Fruit fly (Drosophila melanogaster) Kc167 (cell line): ENCODE measurements around the gene CG46513.
"Not testable (repeated sequence)": the region's sequence is repeated elsewhere in the genome, so short reads cannot be mapped to it uniquely, and the experiment has no call there.

ENCODE experiments used
- Myc ChIP-seq: fragments of >200 bp; optimal IDR thresholded peaks from 2 replicates; lab custom pipeline; 2017; ENCODE audit warnings: missing external identifiers
- Sin3A ChIP-seq: fragments of >200 bp; optimal IDR thresholded peaks from 2 replicates; lab custom pipeline; 2018; ENCODE audit warnings: missing external identifiers
- h ChIP-seq: fragments of >200 bp; optimal IDR thresholded peaks from 3 replicates; lab custom pipeline; 2018; ENCODE audit warnings: missing external identifiers
- insv ChIP-seq: fragments of >200 bp; optimal IDR thresholded peaks from 3 replicates; lab custom pipeline; 2018; ENCODE audit warnings: missing external identifiers
- psq ChIP-seq: fragments of >200 bp; optimal IDR thresholded peaks from 2 replicates; lab custom pipeline; 2017; ENCODE audit warnings: missing external identifiers
- ttk ChIP-seq: sonication (Bioruptor generic); optimal IDR thresholded peaks from 2 replicates; lab custom pipeline; 2017; ENCODE audit warnings: missing external identifiers

Gene CG46513

dm6 chrX:22212028-22212427 is 20.0 kb downstream of the CG46513 start, which contains the start of gene CG46516:
Gene CG46516 (plus strand): TSS chrX:22212328.
- TF ChIP-seq ttk, h, Sin3A (lab: Kevin White, UChicago): not testable (repeated sequence)

- not testable (repeated sequence) for TF ChIP-seq Myc, insv, Sin3A (lab: Kevin White, UChicago)
These were observed 25.0 kb downstream of the CG46513 start, which contains the start of gene CG46517 for dm6 chrX:22217079-22217478. Gene CG46517 (plus strand): TSS chrX:22217379.

dm6 chrX:22226273-22226672 is 34.2 kb downstream of the CG46513 start, which contains the start of gene CG46518:
Gene CG46518 (plus strand): TSS chrX:22226573.
- TF ChIP-seq insv, psq, ttk (lab: Kevin White, UChicago): not testable (repeated sequence)

- TF ChIP-seq ttk, psq, insv (lab: Kevin White, UChicago): not testable (repeated sequence)
These were observed 39.2 kb downstream of the CG46513 start, which contains the start of gene CG46519 for dm6 chrX:22231270-22231669. Gene CG46519 (plus strand): TSS chrX:22231570.

- TF ChIP-seq insv, psq, Sin3A (lab: Kevin White, UChicago): not testable (repeated sequence)
These were observed 44.2 kb downstream of the CG46513 start, which contains the start of gene CG46520 for dm6 chrX:22236265-22236664. Gene CG46520 (plus strand): TSS chrX:22236565.

- TF ChIP-seq h, Sin3A, ttk (lab: Kevin White, UChicago): not testable (repeated sequence)
These were observed 49.2 kb downstream of the CG46513 start, which contains the start of gene CG46521 for dm6 chrX:22241272-22241671. Gene CG46521 (plus strand): TSS chrX:22241572.
